Worm (Caenorhabditis elegans): ENCODE measurements around the gene mma-1.
A peak's percentile ranks its signal among the peaks of the same experiment; 100 is the strongest.

mma-1 gene

ce11 chrV:12542683-12543319 lies 53.3 kb downstream of the mma-1 start:
- TF ChIP-seq nhr-28 (tag; optimal IDR thresholded peaks at IDR 0.05) (no peak), nhr-12 (tag; optimal IDR thresholded peaks at IDR 0.05) (no peak), elt-2 (tag; optimal IDR thresholded peaks at IDR 0.05) (no peak), sea-2 (GFP tag; optimal IDR thresholded peaks at IDR 0.05) (no peak), fos-1 (tag; optimal IDR thresholded peaks at IDR 0.05) (peak; percentile 61), ceh-9 (tag; optimal IDR thresholded peaks at IDR 0.05) (no peak), unc-62 (GFP tag; optimal IDR thresholded peaks at IDR 0.05) (peak; percentile 7), egl-5 (tag; optimal IDR thresholded peaks at IDR 0.05) (no peak), ZK546.5 (tag; optimal IDR thresholded peaks at IDR 0.05) (no peak), lin-15B (tag; optimal IDR thresholded peaks at IDR 0.05) (no peak), pha-4 (tag; optimal IDR thresholded peaks at IDR 0.05) (no peak), nfya-1 (tag; optimal IDR thresholded peaks at IDR 0.05; ENCODE audit: insufficient read depth) (peak; percentile 18), ceh-16 (tag; optimal IDR thresholded peaks at IDR 0.05) (no peak), ceh-28 (tag; optimal IDR thresholded peaks at IDR 0.05) (no peak), tbx-2 (tag; optimal IDR thresholded peaks at IDR 0.05) (peak; percentile 56), lin-39 (tag; optimal IDR thresholded peaks at IDR 0.05) (no peak), nhr-25 (tag; optimal IDR thresholded peaks at IDR 0.05) (peak; percentile 78), lsy-12 (tag; optimal IDR thresholded peaks at IDR 0.05) (peak; percentile 62), fkh-2 (tag; optimal IDR thresholded peaks at IDR 0.05) (no peak), unc-39 (tag; optimal IDR thresholded peaks at IDR 0.05) (no peak), daf-12 (tag; optimal IDR thresholded peaks at IDR 0.05) (no peak), snpc-4 (tag; optimal IDR thresholded peaks at IDR 0.05) (no peak), eor-1 (tag; optimal IDR thresholded peaks at IDR 0.05) (no peak), ama-1 (optimal IDR thresholded peaks at IDR 0.05) (peak; percentile 20), skn-1 (tag; optimal IDR thresholded peaks at IDR 0.05) (no peak), hmg-11 (tag; optimal IDR thresholded peaks at IDR 0.05) (no peak), zag-1 (tag; optimal IDR thresholded peaks at IDR 0.05) (no peak), jun-1 (tag; optimal IDR thresholded peaks at IDR 0.05) (peak; percentile 20), mml-1 (tag; optimal IDR thresholded peaks at IDR 0.05) (no peak), nhr-23 (tag; optimal IDR thresholded peaks at IDR 0.05) (peak; percentile 81), ceh-82 (tag; optimal IDR thresholded peaks at IDR 0.05) (peak; percentile 1), nhr-43 (tag; optimal IDR thresholded peaks at IDR 0.05; ENCODE audit: poor library complexity, severe bottlenecking) (peak; percentile 76)

All from whole organism, L3 larva.